Fruit fly (Drosophila melanogaster) whole organism, embryonic: ENCODE data around the gene CG14367.

Experiments
- ATbp ChIP-seq: fragments of 200-800 bp; sonication (Bioruptor generic); optimal IDR thresholded peaks from 2 replicates; lab custom pipeline; 2017; ENCODE audit warnings: missing biosample characterization, mild to moderate bottlenecking, missing genetic modification characterization, missing genetic modification reagents
- CG12219 ChIP-seq: fragments of 200-800 bp; sonication (Bioruptor generic); optimal IDR thresholded peaks from 3 replicates; lab custom pipeline; 2018; ENCODE audit warnings: missing biosample characterization, mild to moderate bottlenecking, missing genetic modification characterization
- CG12744 ChIP-seq: fragments of 200-800 bp; sonication (Bioruptor generic); optimal IDR thresholded peaks from 2 replicates; lab custom pipeline; 2016; ENCODE audit warnings: missing biosample characterization, missing genetic modification characterization
- CG13287 ChIP-seq: fragments of 200-800 bp; sonication (Bioruptor generic); IDR thresholded peaks from 2 replicates; pipeline ENCODE4 v1.3.6; 2022; ENCODE audit warnings: missing biosample characterization, missing genetic modification characterization; ENCODE audit not compliant: partially characterized antibody
- CG13424 ChIP-seq: fragments of 200-800 bp; sonication (Bioruptor generic); optimal IDR thresholded peaks from 2 replicates; lab custom pipeline; 2019; ENCODE audit warnings: missing biosample characterization, mild to moderate bottlenecking, missing genetic modification characterization, moderate library complexity
- CG13624 ChIP-seq: fragments of 200-800 bp; sonication (Bioruptor generic); optimal IDR thresholded peaks from 2 replicates; lab custom pipeline; 2016; ENCODE audit warnings: missing biosample characterization, missing genetic modification characterization
- CG1602 ChIP-seq: fragments of 200-800 bp; sonication (Bioruptor generic); optimal IDR thresholded peaks from 3 replicates; lab custom pipeline; 2016; ENCODE audit warnings: missing biosample characterization, missing genetic modification characterization
- CG16863 ChIP-seq: fragments of 200-800 bp; sonication (Bioruptor generic); optimal IDR thresholded peaks from 3 replicates; lab custom pipeline; 2016; ENCODE audit warnings: missing biosample characterization, missing genetic modification characterization
- CG17612 ChIP-seq: fragments of 200-800 bp; sonication (Bioruptor generic); IDR thresholded peaks from 2 replicates; pipeline ENCODE4 v1.3.6; 2022; ENCODE audit warnings: missing biosample characterization, missing genetic modification characterization
- CG1792 ChIP-seq: fragments of 200-800 bp; sonication (Bioruptor generic); optimal IDR thresholded peaks from 2 replicates; lab custom pipeline; 2016; ENCODE audit warnings: missing biosample characterization, missing genetic modification characterization
- CG18262 ChIP-seq: fragments of 200-800 bp; optimal IDR thresholded peaks from 3 replicates; lab custom pipeline; 2019; ENCODE audit warnings: missing biosample characterization, mild to moderate bottlenecking, missing genetic modification characterization, moderate library complexity
- CG34224 ChIP-seq: fragments of 200-800 bp; sonication (Bioruptor generic); IDR thresholded peaks from 3 replicates; pipeline ENCODE4 v1.3.6; 2022; ENCODE audit warnings: missing biosample characterization, missing genetic modification characterization; ENCODE audit not compliant: partially characterized antibody
- CG42726 ChIP-seq: fragments of 200-800 bp; sonication (Bioruptor generic); IDR thresholded peaks from 2 replicates; pipeline ENCODE4 v1.3.6; 2022; ENCODE audit warnings: missing biosample characterization, missing genetic modification characterization; ENCODE audit not compliant: partially characterized antibody
- CG4617 ChIP-seq: fragments of 200-800 bp; sonication (Bioruptor generic); optimal IDR thresholded peaks from 3 replicates; lab custom pipeline; 2016; ENCODE audit warnings: missing biosample characterization, missing genetic modification characterization, borderline replicate concordance
- CG4730 ChIP-seq: fragments of 200-800 bp; sonication (Bioruptor generic); IDR thresholded peaks from 2 replicates; pipeline ENCODE4 v1.3.6; 2022; ENCODE audit warnings: missing biosample characterization, missing genetic modification characterization
- CG7271 ChIP-seq: fragments of 200-800 bp; sonication (Bioruptor generic); optimal IDR thresholded peaks from 2 replicates; lab custom pipeline; 2018; ENCODE audit warnings: missing biosample characterization, mild to moderate bottlenecking, missing genetic modification characterization, moderate library complexity
- CG7357 ChIP-seq: fragments of 200-800 bp; sonication (Bioruptor generic); IDR thresholded peaks from 3 replicates; pipeline ENCODE4 v1.3.6; 2022; ENCODE audit warnings: missing biosample characterization, missing genetic modification characterization
- CG8281 ChIP-seq: fragments of 200-800 bp; sonication (Bioruptor generic); optimal IDR thresholded peaks from 2 replicates; lab custom pipeline; 2018; ENCODE audit warnings: missing biosample characterization, mild to moderate bottlenecking, missing genetic modification characterization, moderate library complexity
- CG8478 ChIP-seq: fragments of >200 bp; optimal IDR thresholded peaks from 2 replicates; lab custom pipeline; 2018
- Chrac-16 ChIP-seq: fragments of 200-800 bp; sonication (Bioruptor generic); optimal IDR thresholded peaks from 3 replicates; lab custom pipeline; 2016; ENCODE audit warnings: missing biosample characterization, missing genetic modification characterization
- E2f1 ChIP-seq: fragments of 200-800 bp; sonication (Bioruptor generic); IDR thresholded peaks from 2 replicates; pipeline ENCODE4 v1.3.6; 2022; ENCODE audit warnings: missing biosample characterization, missing genetic modification characterization
- Ets65A ChIP-seq: fragments of 200-800 bp; sonication (Bioruptor generic); peaks from one replicate; lab custom pipeline; 2016; ENCODE audit warnings: missing biosample characterization, missing genetic modification characterization
- HHEX ChIP-seq: fragments of 200-800 bp; sonication (Bioruptor generic); optimal IDR thresholded peaks from 3 replicates; lab custom pipeline; 2017; ENCODE audit warnings: missing biosample characterization, mild to moderate bottlenecking, missing genetic modification characterization, missing genetic modification reagents
- Hmr ChIP-seq: fragments of 200-800 bp; sonication (Bioruptor generic); optimal IDR thresholded peaks from 3 replicates; lab custom pipeline; 2017; ENCODE audit warnings: mild to moderate bottlenecking, missing biosample characterization, missing genetic modification reagents, missing genetic modification characterization
- Mrtf ChIP-seq: fragments of 200-800 bp; sonication (Bioruptor generic); IDR thresholded peaks from 3 replicates; pipeline ENCODE4 v1.3.6; 2022; ENCODE audit warnings: missing biosample characterization, missing genetic modification characterization
- NK7.1 ChIP-seq: fragments of 200-800 bp; sonication (Bioruptor generic); optimal IDR thresholded peaks from 3 replicates; lab custom pipeline; 2016; ENCODE audit warnings: missing biosample characterization, missing genetic modification characterization
- Sox102F ChIP-seq: fragments of 200-800 bp; sonication (Bioruptor generic); optimal IDR thresholded peaks from 2 replicates; lab custom pipeline; 2018; ENCODE audit warnings: missing biosample characterization, mild to moderate bottlenecking, missing genetic modification characterization, moderate library complexity
- Tbp ChIP-seq: fragments of >200 bp; optimal IDR thresholded peaks from 2 replicates; lab custom pipeline; 2018; ENCODE audit warnings: missing biosample characterization, missing genetic modification characterization
- aop ChIP-seq: fragments of 200-800 bp; sonication (Bioruptor generic); IDR thresholded peaks from 2 replicates; pipeline ENCODE4 v1.3.6; 2022; ENCODE audit warnings: missing biosample characterization, missing genetic modification characterization
- ci ChIP-seq: fragments of 200-800 bp; sonication (Bioruptor generic); IDR thresholded peaks from 3 replicates; pipeline ENCODE4 v1.3.6; 2022; ENCODE audit warnings: missing biosample characterization, missing genetic modification characterization
- dmrt11E ChIP-seq: fragments of 200-800 bp; sonication (Bioruptor generic); optimal IDR thresholded peaks from 3 replicates; lab custom pipeline; 2018; ENCODE audit warnings: missing biosample characterization, mild to moderate bottlenecking, missing genetic modification characterization, moderate library complexity
- fu2 ChIP-seq: fragments of 200-800 bp; sonication (Bioruptor generic); optimal IDR thresholded peaks from 2 replicates; lab custom pipeline; 2016; ENCODE audit warnings: missing biosample characterization, missing genetic modification characterization
- gfzf ChIP-seq: fragments of 200-800 bp; sonication (Bioruptor generic); optimal IDR thresholded peaks from 2 replicates; lab custom pipeline; 2016; ENCODE audit warnings: missing biosample characterization, mild to moderate bottlenecking, missing genetic modification characterization, moderate library complexity
- jigr1 ChIP-seq: fragments of 200-800 bp; sonication (Bioruptor generic); IDR thresholded peaks from 3 replicates; pipeline ENCODE4 v1.3.6; 2022; ENCODE audit warnings: missing biosample characterization, missing genetic modification characterization
- knrl ChIP-seq: fragments of 200-800 bp; sonication (Bioruptor generic); IDR thresholded peaks from 3 replicates; pipeline ENCODE4 v1.3.6; 2022; ENCODE audit warnings: missing biosample characterization, missing genetic modification characterization; ENCODE audit not compliant: partially characterized antibody
- lbe ChIP-seq: fragments of 200-800 bp; sonication (Bioruptor generic); optimal IDR thresholded peaks from 2 replicates; lab custom pipeline; 2016; ENCODE audit warnings: missing biosample characterization, mild to moderate bottlenecking, missing genetic modification characterization
- nerfin-1 ChIP-seq: fragments of 200-800 bp; sonication (Bioruptor generic); optimal IDR thresholded peaks from 3 replicates; lab custom pipeline; 2019; ENCODE audit warnings: missing biosample characterization, mild to moderate bottlenecking, missing genetic modification characterization, moderate library complexity
- p53 ChIP-seq: fragments of 200-800 bp; sonication (Bioruptor generic); optimal IDR thresholded peaks from 2 replicates; lab custom pipeline; 2016; ENCODE audit warnings: missing biosample characterization, missing genetic modification characterization
- pros ChIP-seq: fragments of 200-800 bp; sonication (Bioruptor generic); optimal IDR thresholded peaks from 3 replicates; lab custom pipeline; 2019; ENCODE audit warnings: missing biosample characterization, mild to moderate bottlenecking, missing genetic modification characterization, moderate library complexity
- pzg ChIP-seq: fragments of 200-800 bp; sonication (Bioruptor generic); optimal IDR thresholded peaks from 3 replicates; lab custom pipeline; 2018; ENCODE audit warnings: missing biosample characterization, mild to moderate bottlenecking, missing genetic modification characterization, moderate library complexity
- row ChIP-seq: fragments of 200-800 bp; sonication (Bioruptor generic); IDR thresholded peaks from 3 replicates; pipeline ENCODE4 v1.3.6; 2022; ENCODE audit warnings: missing biosample characterization, missing genetic modification characterization
- sim ChIP-seq: fragments of 200-800 bp; sonication (Bioruptor generic); IDR thresholded peaks from 2 replicates; pipeline ENCODE4 v1.3.6; 2022; ENCODE audit warnings: missing biosample characterization, missing genetic modification characterization
- so ChIP-seq: fragments of 200-800 bp; sonication (Bioruptor generic); IDR thresholded peaks from 3 replicates; pipeline ENCODE4 v1.3.6; 2022; ENCODE audit warnings: missing biosample characterization, missing genetic modification characterization
- sr ChIP-seq: fragments of 200-800 bp; sonication (Bioruptor generic); IDR thresholded peaks from 3 replicates; pipeline ENCODE4 v1.3.6; 2022; ENCODE audit warnings: missing biosample characterization, missing genetic modification characterization
- stc ChIP-seq: fragments of 200-800 bp; sonication (Bioruptor generic); IDR thresholded peaks from 2 replicates; pipeline ENCODE4 v1.3.6; 2022; ENCODE audit warnings: missing biosample characterization, missing genetic modification characterization
- tna ChIP-seq: fragments of 200-800 bp; sonication (Bioruptor generic); IDR thresholded peaks from 2 replicates; pipeline ENCODE4 v1.3.6; 2022; ENCODE audit warnings: missing biosample characterization, missing genetic modification characterization; ENCODE audit not compliant: partially characterized antibody
- tup ChIP-seq: fragments of 200-800 bp; sonication (Bioruptor generic); optimal IDR thresholded peaks from 2 replicates; lab custom pipeline; 2016; ENCODE audit warnings: missing biosample characterization, mild to moderate bottlenecking, missing genetic modification characterization, moderate library complexity
- z ChIP-seq: fragments of 200-800 bp; sonication (Bioruptor generic); IDR thresholded peaks from 3 replicates; pipeline ENCODE4 v1.3.6; 2022; ENCODE audit warnings: missing biosample characterization, missing genetic modification characterization
- zf30C ChIP-seq: fragments of 200-800 bp; sonication (Bioruptor generic); optimal IDR thresholded peaks from 3 replicates; lab custom pipeline; 2018; ENCODE audit warnings: missing biosample characterization, mild to moderate bottlenecking, missing genetic modification characterization

CG14367 gene

DNA sequence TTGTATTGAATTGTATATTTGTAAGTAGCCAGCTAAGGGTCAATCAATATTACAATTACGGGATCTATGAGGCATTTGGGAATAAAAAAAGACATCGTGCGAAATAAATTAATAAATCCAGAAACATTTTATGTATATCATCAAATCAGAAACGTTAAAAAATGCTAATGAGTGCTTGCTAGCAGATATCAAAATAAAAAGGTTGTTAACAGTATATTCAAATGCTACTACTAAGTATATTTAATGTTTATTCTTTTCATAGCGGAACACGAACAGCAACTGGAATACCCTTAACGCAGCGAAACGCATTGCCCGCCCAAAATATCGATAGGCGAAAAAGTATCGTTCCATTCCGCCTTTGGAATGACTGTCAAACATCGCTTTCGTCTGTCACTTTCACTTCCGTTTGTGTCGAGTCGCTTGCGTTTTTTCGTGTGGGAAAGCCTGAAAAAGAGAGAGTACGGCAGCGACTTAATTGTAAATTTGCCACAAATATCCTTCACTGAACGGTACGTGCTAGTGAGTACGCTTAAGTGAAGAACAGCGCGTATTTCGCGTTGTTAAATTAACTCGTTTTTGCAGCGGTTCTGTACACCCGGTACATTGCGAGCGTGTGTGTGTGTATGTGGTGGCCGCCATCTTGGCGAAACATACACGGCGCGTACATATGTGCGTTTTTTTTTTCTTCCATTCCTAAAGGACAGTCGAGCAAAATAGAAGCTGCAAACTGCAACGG lies 32.8 kb upstream of the CG14367 start, which contains the start of gene B52 (continued):
- peak; percentile 57 for TF ChIP-seq pzg (GFP tag; lab: Kevin White, UChicago)
- peak; percentile 77 for TF ChIP-seq Hmr (GFP tag; lab: Kevin White, UChicago)
- 0 out of 2 replicates have a peak, but pooled peaks have one; percentile 35 for TF ChIP-seq CG13287 (GFP tag; lab: Robert Waterston, UW)
- TF ChIP-seq gfzf (GFP tag; lab: Kevin White, UChicago) = peak; percentile 42
- TF ChIP-seq CG8281 (tag; lab: Kevin White, UChicago) = peak; percentile 11
- peak; percentile 54 for TF ChIP-seq ATbp (GFP tag; lab: Kevin White, UChicago)
- TF ChIP-seq so (GFP tag; lab: Robert Waterston, UW) = peak; percentile 71; the same call in 1 of the 3 replicates
- no peak for TF ChIP-seq Sox102F (GFP tag; lab: Kevin White, UChicago)
- TF ChIP-seq Chrac-16 (GFP tag; lab: Kevin White, UChicago) = peak; percentile 34
- peak; percentile 17 for TF ChIP-seq fu2 (GFP tag; lab: Kevin White, UChicago)
- peak; percentile 75 for TF ChIP-seq nerfin-1
- TF ChIP-seq CG13424 (tag; lab: Kevin White, UChicago) = peak; percentile 17
- TF ChIP-seq row (GFP tag; lab: Robert Waterston, UW) = peak; percentile 78
- TF ChIP-seq CG13624 (GFP tag; lab: Kevin White, UChicago) = peak; percentile 64
- peak; percentile 32 for TF ChIP-seq CG18262
- TF ChIP-seq CG1602 = peak; percentile 25
- TF ChIP-seq CG4730 (GFP tag; lab: Robert Waterston, UW) = 0 out of 2 replicates have a peak, but pooled peaks have one; percentile 26
- TF ChIP-seq CG7271 (tag; lab: Kevin White, UChicago) = peak; percentile 78
- peak; percentile 59 for TF ChIP-seq knrl
- no peak for TF ChIP-seq aop (GFP tag; lab: Robert Waterston, UW)
- peak; percentile 20 for TF ChIP-seq zf30C (GFP tag; lab: Kevin White, UChicago)
- TF ChIP-seq p53 (GFP tag; lab: Kevin White, UChicago) = peak; percentile 5
- peak; percentile 74 for TF ChIP-seq HHEX
- TF ChIP-seq CG12219 (GFP tag; lab: Kevin White, UChicago) = peak; percentile 62
- TF ChIP-seq CG7357 (GFP tag; lab: Robert Waterston, UW) = peak; percentile 31; the same call in 1 of the 3 replicates
- TF ChIP-seq pros (GFP tag; lab: Kevin White, UChicago) = no peak
- peak; percentile 54; the same call in 1 of the 2 replicates for TF ChIP-seq CG17612 (GFP tag; lab: Robert Waterston, UW)
- TF ChIP-seq z (GFP tag; lab: Robert Waterston, UW) = no peak
- peak; percentile 9 for TF ChIP-seq CG4617 (GFP tag; lab: Kevin White, UChicago)
- no peak for TF ChIP-seq NK7.1
- TF ChIP-seq dmrt11E (tag; lab: Kevin White, UChicago) = peak; percentile 51
- TF ChIP-seq CG1792 (GFP tag; lab: Kevin White, UChicago) = peak; percentile 24
- peak; percentile 92 for TF ChIP-seq Ets65A (GFP tag; lab: Kevin White, UChicago)
- peak; percentile 41; the same call in 1 of the 2 replicates for TF ChIP-seq CG42726 (GFP tag; lab: Robert Waterston, UW)
- TF ChIP-seq CG16863 (GFP tag; lab: Kevin White, UChicago) = peak; percentile 47
- no peak for TF ChIP-seq tna (GFP tag; lab: Robert Waterston, UW)
- peak; percentile 49 for TF ChIP-seq lbe
- peak; percentile 94 for TF ChIP-seq ci (GFP tag; lab: Robert Waterston, UW)
- TF ChIP-seq E2f1 (GFP tag; lab: Robert Waterston, UW) = peak; percentile 84
- no peak for TF ChIP-seq sim
- TF ChIP-seq CG12744 (GFP tag; lab: Kevin White, UChicago) = peak; percentile 28
- no peak for TF ChIP-seq Tbp
- peak; percentile 49; the same call in 1 of the 3 replicates for TF ChIP-seq Mrtf
- TF ChIP-seq tup (GFP tag; lab: Kevin White, UChicago) = no peak
- TF ChIP-seq jigr1 (GFP tag; lab: Robert Waterston, UW) = no peak
- no peak for TF ChIP-seq CG8478 (lab: Kevin White, UChicago)
- no peak for TF ChIP-seq CG34224 (GFP tag; lab: Robert Waterston, UW)
- peak; percentile 34; the same call in 1 of the 3 replicates for TF ChIP-seq sr (GFP tag; lab: Robert Waterston, UW)
- TF ChIP-seq stc (GFP tag; lab: Robert Waterston, UW) = peak; percentile 61; the same call in 1 of the 2 replicates
